Fruit fly (Drosophila melanogaster): ENCODE data around the gene loh.

Gene loh

dm6 chr2L:10442048-10442790, at the start of gene loh:
Gene loh (plus strand): TSS chr2L:10442534.
- no peak for TF ChIP-seq OdsH (GFP tag; optimal IDR thresholded peaks at IDR 0.05)
- TF ChIP-seq sv (GFP tag; optimal IDR thresholded peaks at IDR 0.05) = peak; percentile 28

dm6 chr2L:10393467-10393866, 48.9 kb upstream of the loh start:
- TF ChIP-seq Hr83 (GFP tag; optimal IDR thresholded peaks at IDR 0.05; ENCODE audit: poor library complexity, severe bottlenecking) (no peak), HLH106 (tag; optimal IDR thresholded peaks at IDR 0.05) (no peak), CG9705 (GFP tag; optimal IDR thresholded peaks at IDR 0.05) (no peak), Rel (GFP tag; optimal IDR thresholded peaks at IDR 0.05) (no peak), Rel (tag; optimal IDR thresholded peaks at IDR 0.05) (no peak), N (GFP tag; optimal IDR thresholded peaks at IDR 0.05) (no peak), dl (GFP tag; optimal IDR thresholded peaks at IDR 0.05; ENCODE audit: insufficient read depth in 1 of 2, partially characterized antibody in 2 of 2) (no peak), usp (GFP tag; optimal IDR thresholded peaks at IDR 0.05) (no peak), pan (optimal IDR thresholded peaks at IDR 0.05) (no peak), jim (GFP tag; optimal IDR thresholded peaks at IDR 0.05) (no peak), Hnf4 (GFP tag; optimal IDR thresholded peaks at IDR 0.05) (no peak), OdsH (GFP tag; optimal IDR thresholded peaks at IDR 0.05) (no peak), psq (GFP tag; optimal IDR thresholded peaks at IDR 0.05) (no peak), Abd-B (GFP tag; optimal IDR thresholded peaks at IDR 0.05) (no peak), Myc (optimal IDR thresholded peaks at IDR 0.05) (no peak), fru (GFP tag; optimal IDR thresholded peaks at IDR 0.05) (no peak), dmrt93B (GFP tag; optimal IDR thresholded peaks at IDR 0.05) (no peak), sage (GFP tag; optimal IDR thresholded peaks at IDR 0.05) (no peak), CG32264 (GFP tag; optimal IDR thresholded peaks at IDR 0.05) (no peak), tai (GFP tag; optimal IDR thresholded peaks at IDR 0.05) (no peak)

- TF ChIP-seq jim (GFP tag; optimal IDR thresholded peaks at IDR 0.05) = no peak
- no peak for TF ChIP-seq Hnf4 (GFP tag; optimal IDR thresholded peaks at IDR 0.05)
- no peak for TF ChIP-seq lola (GFP tag; optimal IDR thresholded peaks at IDR 0.05)
- TF ChIP-seq tai (GFP tag; optimal IDR thresholded peaks at IDR 0.05) = peak; percentile 31
- no peak for TF ChIP-seq OdsH (GFP tag; optimal IDR thresholded peaks at IDR 0.05)
Observed at dm6 chr2L:10395035-10395434, 47.3 kb upstream of the loh start.

dm6 chr2L:10395642-10396487, 46.5 kb upstream of the loh start, which contains the start of gene Mdh1:
Gene Mdh1 (minus strand): TSS chr2L:10396332.
- peak; percentile 52 for TF ChIP-seq brk (GFP tag; optimal IDR thresholded peaks at IDR 0.05)
- peak; percentile 10 for TF ChIP-seq Hnf4 (GFP tag; optimal IDR thresholded peaks at IDR 0.05)
- TF ChIP-seq dsf (GFP tag; optimal IDR thresholded peaks at IDR 0.05; ENCODE audit: borderline replicate concordance) = no peak
- TF ChIP-seq sage (GFP tag; optimal IDR thresholded peaks at IDR 0.05) = peak; percentile 37
- TF ChIP-seq OdsH (GFP tag; optimal IDR thresholded peaks at IDR 0.05) = peak; percentile 14
- peak in 1 of 2 experiments; percentile 11 for TF ChIP-seq dl (GFP tag; optimal IDR thresholded peaks at IDR 0.05; ENCODE audit: insufficient read depth in 1 of 2, partially characterized antibody in 2 of 2)
- TF ChIP-seq woc (GFP tag; optimal IDR thresholded peaks at IDR 0.05) = peak; percentile 6
- TF ChIP-seq rgr (GFP tag; optimal IDR thresholded peaks at IDR 0.05) = peak; percentile 13
- no peak for TF ChIP-seq foxo (GFP tag; optimal IDR thresholded peaks at IDR 0.05)

- TF ChIP-seq GATAd (GFP tag; optimal IDR thresholded peaks at IDR 0.05) = no peak
- TF ChIP-seq Hnf4 (GFP tag; optimal IDR thresholded peaks at IDR 0.05) = no peak
- TF ChIP-seq woc (GFP tag; optimal IDR thresholded peaks at IDR 0.05) = peak; percentile 13
- peak; percentile 53 for TF ChIP-seq Myc (optimal IDR thresholded peaks at IDR 0.05)
Observed at dm6 chr2L:10396488-10396824, 45.9 kb upstream of the loh start, which contains the start of gene Cnot4. Gene Cnot4 (plus strand): TSS chr2L:10396716.
